Worm (Caenorhabditis elegans) whole organism, L2 larva: ENCODE data around the gene erp-44.2.

Experiments
- C34F6.9 ChIP-seq: fragments of 150-350 bp; optimal IDR thresholded peaks from 2 replicates; lab custom pipeline; 2014; ENCODE audit warnings: missing biosample characterization, missing genetic modification characterization
- F13H6.1 ChIP-seq: sonication (generic microtip); optimal IDR thresholded peaks from 2 replicates; lab custom pipeline; 2016; ENCODE audit warnings: missing genetic modification characterization, missing compliant biosample characterization
- R02D3.7 ChIP-seq: fragments of 150-350 bp; optimal IDR thresholded peaks from 2 replicates; lab custom pipeline; 2014; ENCODE audit warnings: missing biosample characterization, missing genetic modification characterization
- Y55F3AM.14 ChIP-seq: fragments of 200-800 bp; sonication (Bioruptor generic); optimal IDR thresholded peaks from 2 replicates; lab custom pipeline; 2018; ENCODE audit warnings: mild to moderate bottlenecking, missing genetic modification characterization, missing compliant biosample characterization
- ZK546.5 ChIP-seq: sonication (generic microtip); optimal IDR thresholded peaks from 2 replicates; lab custom pipeline; 2017; ENCODE audit warnings: missing biosample characterization, missing genetic modification characterization
- alr-1 ChIP-seq: fragments of 150-350 bp; optimal IDR thresholded peaks from 2 replicates; lab custom pipeline; 2014; ENCODE audit warnings: missing biosample characterization, missing genetic modification characterization
- aly-2 ChIP-seq: fragments of 150-350 bp; optimal IDR thresholded peaks from 2 replicates; lab custom pipeline; 2014; ENCODE audit warnings: missing biosample characterization, missing genetic modification characterization
- ama-1 ChIP-seq: fragments of 150-350 bp; optimal IDR thresholded peaks from 2 replicates; lab custom pipeline; 2018; ENCODE audit warnings: inconsistent platforms
- blmp-1 ChIP-seq: sonication (generic microtip); optimal IDR thresholded peaks from 2 replicates; lab custom pipeline; 2017; ENCODE audit warnings: missing genetic modification characterization, mild to moderate bottlenecking, missing compliant biosample characterization, antibody characterized with exemption, moderate library complexity; ENCODE audit not compliant: insufficient read depth
- ceh-16 ChIP-seq: fragments of 150-350 bp; optimal IDR thresholded peaks from 2 replicates; lab custom pipeline; 2014; ENCODE audit warnings: missing biosample characterization, missing genetic modification characterization
- ceh-82 ChIP-seq: fragments of 150-350 bp; optimal IDR thresholded peaks from 2 replicates; lab custom pipeline; 2014; ENCODE audit warnings: missing biosample characterization, missing genetic modification characterization
- crh-2 ChIP-seq: sonication (generic microtip); optimal IDR thresholded peaks from 2 replicates; lab custom pipeline; 2017; ENCODE audit warnings: missing biosample characterization, missing genetic modification characterization
- dmd-4 ChIP-seq: sonication (generic microtip); optimal IDR thresholded peaks from 2 replicates; lab custom pipeline; 2017; ENCODE audit warnings: missing biosample characterization, missing genetic modification characterization
- egl-27 ChIP-seq: sonication (generic microtip); optimal IDR thresholded peaks from 3 replicates; lab custom pipeline; 2017; ENCODE audit warnings: missing biosample characterization, missing genetic modification reagents, missing genetic modification characterization
- elt-1 ChIP-seq: fragments of 150-350 bp; optimal IDR thresholded peaks from 2 replicates; lab custom pipeline; 2014; ENCODE audit warnings: missing biosample characterization, missing genetic modification characterization
- elt-3 ChIP-seq: sonication (generic microtip); optimal IDR thresholded peaks from 2 replicates; lab custom pipeline; 2017; ENCODE audit warnings: missing biosample characterization, missing genetic modification characterization
- fos-1 ChIP-seq: fragments of 150-350 bp; optimal IDR thresholded peaks from 2 replicates; lab custom pipeline; 2014; ENCODE audit warnings: missing biosample characterization, missing genetic modification characterization
- gmeb-1 ChIP-seq: fragments of 150-350 bp; optimal IDR thresholded peaks from 2 replicates; lab custom pipeline; 2014; ENCODE audit warnings: missing biosample characterization, missing genetic modification characterization
- lin-11 ChIP-seq: fragments of 150-350 bp; sonication (generic microtip); optimal IDR thresholded peaks from 2 replicates; lab custom pipeline; 2014; ENCODE audit warnings: missing biosample characterization, missing genetic modification characterization, inconsistent platforms, mixed read lengths
- lin-13 ChIP-seq: fragments of 150-350 bp; optimal IDR thresholded peaks from 2 replicates; lab custom pipeline; 2014; ENCODE audit warnings: missing biosample characterization, missing genetic modification reagents, missing genetic modification characterization
- lin-39 ChIP-seq: fragments of 150-350 bp; optimal IDR thresholded peaks from 2 replicates; lab custom pipeline; 2014; ENCODE audit warnings: missing biosample characterization, missing genetic modification reagents, missing genetic modification characterization
- lsy-2 ChIP-seq, 2 experiments: fragments of 150-350 bp in 1 of 2; sonication (generic microtip) in 1 of 2; optimal IDR thresholded peaks; 2 replicates each; lab custom pipeline; 2014 to 2017; ENCODE audit warnings: missing biosample characterization in 2 of 2, missing genetic modification characterization in 2 of 2
- mab-5 ChIP-seq: fragments of 150-350 bp; optimal IDR thresholded peaks from 2 replicates; lab custom pipeline; 2014; ENCODE audit warnings: missing biosample characterization, missing genetic modification characterization
- mbf-1 ChIP-seq: sonication (generic microtip); optimal IDR thresholded peaks from 2 replicates; lab custom pipeline; 2017; ENCODE audit warnings: missing biosample characterization, missing genetic modification characterization
- mdl-1 ChIP-seq, 2 experiments: fragments of 150-350 bp in 1 of 2; sonication (generic microtip) in 1 of 2; optimal IDR thresholded peaks; 2 replicates each; lab custom pipeline; 2017; ENCODE audit warnings: missing biosample characterization in 2 of 2, missing genetic modification characterization in 2 of 2
- nhr-10 ChIP-seq: sonication (generic microtip); optimal IDR thresholded peaks from 2 replicates; lab custom pipeline; 2017; ENCODE audit warnings: missing biosample characterization, missing genetic modification characterization
- nhr-11 ChIP-seq: fragments of 150-350 bp; optimal IDR thresholded peaks from 2 replicates; lab custom pipeline; 2014; ENCODE audit warnings: missing biosample characterization, missing genetic modification characterization
- nhr-12 ChIP-seq: fragments of 150-350 bp; optimal IDR thresholded peaks from 2 replicates; lab custom pipeline; 2014; ENCODE audit warnings: missing biosample characterization, missing genetic modification characterization
- nhr-129 ChIP-seq: fragments of 150-350 bp; optimal IDR thresholded peaks from 2 replicates; lab custom pipeline; 2014; ENCODE audit warnings: missing biosample characterization, missing genetic modification characterization
- nhr-21 ChIP-seq: fragments of 150-350 bp; optimal IDR thresholded peaks from 2 replicates; lab custom pipeline; 2014; ENCODE audit warnings: missing biosample characterization, missing genetic modification characterization
- nhr-23 ChIP-seq: fragments of 150-350 bp; optimal IDR thresholded peaks from 2 replicates; lab custom pipeline; 2014; ENCODE audit warnings: missing biosample characterization, missing genetic modification reagents, missing genetic modification characterization
- nhr-237 ChIP-seq: fragments of 150-350 bp; optimal IDR thresholded peaks from 2 replicates; lab custom pipeline; 2014; ENCODE audit warnings: missing biosample characterization, missing genetic modification characterization
- nhr-25 ChIP-seq: fragments of 150-350 bp; sonication (generic microtip); optimal IDR thresholded peaks from 3 replicates; lab custom pipeline; 2014; ENCODE audit warnings: missing biosample characterization, missing genetic modification characterization
- nhr-6 ChIP-seq: fragments of 150-350 bp; optimal IDR thresholded peaks from 2 replicates; lab custom pipeline; 2014; ENCODE audit warnings: missing biosample characterization, missing genetic modification characterization
- nhr-77 ChIP-seq: fragments of 150-350 bp; optimal IDR thresholded peaks from 2 replicates; lab custom pipeline; 2014; ENCODE audit warnings: missing biosample characterization, missing genetic modification characterization
- peb-1 ChIP-seq: fragments of 150-350 bp; optimal IDR thresholded peaks from 2 replicates; lab custom pipeline; 2014; ENCODE audit warnings: missing biosample characterization, missing genetic modification characterization
- sem-4 ChIP-seq: fragments of 150-350 bp; optimal IDR thresholded peaks from 2 replicates; lab custom pipeline; 2014; ENCODE audit warnings: missing biosample characterization, missing genetic modification reagents, missing genetic modification characterization
- skn-1 ChIP-seq: sonication (generic microtip); optimal IDR thresholded peaks from 2 replicates; lab custom pipeline; 2017; ENCODE audit warnings: missing biosample characterization, missing genetic modification characterization
- sma-3 ChIP-seq: sonication (generic microtip); optimal IDR thresholded peaks from 2 replicates; lab custom pipeline; 2016; ENCODE audit warnings: missing genetic modification reagents, missing genetic modification characterization, missing compliant biosample characterization
- sma-9 ChIP-seq, 2 experiments: fragments of 150-350 bp in 1 of 2; sonication (generic microtip) in 1 of 2; optimal IDR thresholded peaks; 2 replicates each; lab custom pipeline; 2014 to 2016; ENCODE audit warnings: missing genetic modification characterization in 2 of 2, mild to moderate bottlenecking in 1 of 2, missing biosample characterization in 1 of 2, missing compliant biosample characterization in 1 of 2, missing genetic modification reagents in 1 of 2, moderate library complexity in 1 of 2
- snpc-4 ChIP-seq: fragments of 150-350 bp; optimal IDR thresholded peaks from 2 replicates; lab custom pipeline; 2014; ENCODE audit warnings: missing biosample characterization, missing genetic modification characterization
- unc-39 ChIP-seq: fragments of 150-350 bp; optimal IDR thresholded peaks from 2 replicates; lab custom pipeline; 2014; ENCODE audit warnings: missing biosample characterization, missing genetic modification characterization
- unc-55 ChIP-seq: fragments of 150-350 bp; sonication (generic microtip); optimal IDR thresholded peaks from 3 replicates; lab custom pipeline; 2014; ENCODE audit warnings: missing biosample characterization, missing genetic modification reagents, missing genetic modification characterization
- unc-62 ChIP-seq: fragments of 150-350 bp; optimal IDR thresholded peaks from 2 replicates; lab custom pipeline; 2014; ENCODE audit warnings: missing biosample characterization, missing genetic modification reagents, missing genetic modification characterization
- zag-1 ChIP-seq: fragments of 150-350 bp; optimal IDR thresholded peaks from 2 replicates; lab custom pipeline; 2014; ENCODE audit warnings: missing biosample characterization, missing genetic modification characterization
- ztf-1 ChIP-seq: fragments of 200-800 bp; sonication (Bioruptor generic); conservative IDR thresholded peaks from 2 replicates; pipeline ENCODE4 v1.3.6; 2022; ENCODE audit warnings: missing genetic modification characterization, missing compliant biosample characterization
- ztf-11 ChIP-seq: sonication (generic microtip); optimal IDR thresholded peaks from 2 replicates; lab custom pipeline; 2017; ENCODE audit warnings: missing biosample characterization, missing genetic modification characterization
- ztf-4 ChIP-seq: fragments of 150-350 bp; optimal IDR thresholded peaks from 2 replicates; lab custom pipeline; 2014; ENCODE audit warnings: missing biosample characterization, missing genetic modification characterization

The erp-44.2 gene

DNA sequence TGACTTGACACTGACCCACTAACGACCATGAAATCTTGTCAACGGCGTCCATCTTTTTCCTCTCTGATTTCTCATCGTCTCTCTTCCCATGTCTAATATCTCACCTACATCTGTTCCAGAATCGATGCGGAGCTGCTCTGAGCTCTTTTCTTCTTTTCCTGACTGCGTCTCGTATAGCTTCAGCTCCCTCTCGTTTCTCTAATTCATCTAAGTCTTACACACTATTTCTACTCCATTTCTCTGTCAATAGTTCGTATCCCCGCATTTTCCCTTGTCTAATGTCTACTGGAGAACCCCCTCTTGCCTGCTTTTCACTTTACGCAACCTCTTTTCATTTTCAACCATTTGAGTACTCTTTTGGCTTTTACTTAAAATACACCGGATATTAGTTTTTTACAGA is 16.6 kb downstream of the erp-44.2 start, which contains the start of gene ric-3 (continued):
- TF ChIP-seq nhr-23: no peak
- TF ChIP-seq, all 48 proteins: peak for 18

DNA sequence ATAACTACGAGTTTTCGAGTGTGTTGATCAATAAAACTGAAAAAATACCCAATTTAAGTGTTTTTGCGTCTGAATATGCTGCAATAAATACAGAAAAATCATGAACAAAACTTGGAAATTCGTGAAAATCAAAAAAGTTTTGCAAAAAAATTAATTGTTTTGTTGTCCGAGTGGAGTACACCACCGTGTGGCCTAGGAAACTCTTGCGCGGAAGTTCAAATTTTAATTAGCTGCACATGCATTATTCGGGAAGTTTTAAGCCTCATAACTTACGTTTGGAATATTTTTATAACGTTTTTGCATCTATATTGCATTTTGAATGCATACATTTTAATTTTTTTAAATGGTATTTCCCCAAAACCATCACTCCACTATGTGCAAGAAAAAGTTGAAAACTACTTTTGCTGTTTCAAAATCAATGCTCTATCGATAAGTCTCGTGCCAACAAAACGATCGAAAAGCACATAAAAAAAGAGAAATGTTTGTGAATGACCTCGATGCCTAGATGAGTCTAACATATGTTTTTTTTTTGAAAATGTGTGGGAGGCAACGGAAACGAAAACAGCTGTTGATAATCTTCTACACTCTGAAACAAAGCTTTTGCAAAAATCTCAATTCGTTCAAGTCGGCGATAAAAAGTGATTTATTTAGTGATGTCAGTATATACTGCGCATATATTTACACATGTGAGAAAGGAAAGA is 17.9 kb downstream of the erp-44.2 start:
- TF ChIP-seq nhr-129 (tag; lab: Kevin White, UChicago): peak; percentile 43
- no peak for TF ChIP-seq dmd-4 (tag; lab: Kevin White, UChicago)
- no peak for TF ChIP-seq nhr-77
- peak; percentile 57 for TF ChIP-seq sma-3
- no peak for TF ChIP-seq ceh-16 (tag; lab: Kevin White, UChicago)
- no peak for TF ChIP-seq zag-1
- TF ChIP-seq skn-1 (tag; lab: Kevin White, UChicago): no peak
- TF ChIP-seq mab-5 (tag; lab: Kevin White, UChicago): no peak
- no peak for TF ChIP-seq nhr-237 (tag; lab: Kevin White, UChicago)
- no peak for TF ChIP-seq snpc-4 (tag; lab: Kevin White, UChicago)
- TF ChIP-seq elt-3 (tag; lab: Kevin White, UChicago): no peak
- peak; percentile 20 for TF ChIP-seq crh-2 (tag; lab: Kevin White, UChicago)
- no peak for TF ChIP-seq nhr-23
- TF ChIP-seq elt-1: no peak
- TF ChIP-seq egl-27 (tag; lab: Kevin White, UChicago): no peak
- no peak for TF ChIP-seq nhr-21 (tag; lab: Kevin White, UChicago)
- peak; percentile 41 for TF ChIP-seq unc-55 (GFP tag; lab: Kevin White, UChicago)
- TF ChIP-seq sma-9 (GFP tag; optimal IDR thresholded peaks at IDR 0.05; lab: Kevin White, UChicago): peak; percentile 16
- TF ChIP-seq sma-9 (tag; optimal IDR thresholded peaks at IDR 0.05; lab: Kevin White, UChicago): no peak
- TF ChIP-seq blmp-1 (tag; lab: Kevin White, UChicago): no peak
- no peak for TF ChIP-seq ztf-11 (tag; lab: Kevin White, UChicago)
- peak in 1 of 2 experiments; percentile 56 for TF ChIP-seq lsy-2 (tag; optimal IDR thresholded peaks at IDR 0.05; lab: Kevin White, UChicago)
- TF ChIP-seq unc-62 (GFP tag; lab: Kevin White, UChicago): no peak
- TF ChIP-seq fos-1 (tag; lab: Kevin White, UChicago): no peak
- no peak for TF ChIP-seq lin-13 (GFP tag; lab: Kevin White, UChicago)
- no peak for TF ChIP-seq lin-39 (tag; lab: Kevin White, UChicago)
- no peak for TF ChIP-seq R02D3.7 (tag; lab: Kevin White, UChicago)
- no peak for TF ChIP-seq ZK546.5 (tag; lab: Kevin White, UChicago)
- TF ChIP-seq nhr-11: no peak
- no peak for TF ChIP-seq ztf-4
- no peak for TF ChIP-seq peb-1 (tag; lab: Kevin White, UChicago)
- no peak for TF ChIP-seq nhr-6 (tag; lab: Kevin White, UChicago)
- no peak for TF ChIP-seq nhr-12 (tag; lab: Kevin White, UChicago)
- no peak for TF ChIP-seq nhr-10 (tag; lab: Kevin White, UChicago)
- no peak for TF ChIP-seq F13H6.1
- no peak for TF ChIP-seq aly-2 (tag; lab: Kevin White, UChicago)
- no peak for TF ChIP-seq lin-11 (tag; lab: Kevin White, UChicago)
- no peak for TF ChIP-seq nhr-25 (tag; lab: Kevin White, UChicago)
- peak; percentile 88 for TF ChIP-seq gmeb-1 (tag; lab: Kevin White, UChicago)
- no peak for TF ChIP-seq alr-1
- TF ChIP-seq mbf-1: no peak
- no peak for TF ChIP-seq ztf-1 (GFP tag; lab: Robert Waterston, UW)
- TF ChIP-seq ama-1: no peak
- no peak for TF ChIP-seq sem-4
- no peak for TF ChIP-seq unc-39 (tag; lab: Kevin White, UChicago)
- no peak for TF ChIP-seq ceh-82 (tag; lab: Kevin White, UChicago)
- TF ChIP-seq mdl-1 (tag; optimal IDR thresholded peaks at IDR 0.05; lab: Kevin White, UChicago): no peak
- no peak for TF ChIP-seq Y55F3AM.14
- TF ChIP-seq C34F6.9 (tag; lab: Kevin White, UChicago): peak; percentile 13
